Worm (Caenorhabditis elegans): Measurements from ENCODE around the gene F09E5.3.

DNA sequence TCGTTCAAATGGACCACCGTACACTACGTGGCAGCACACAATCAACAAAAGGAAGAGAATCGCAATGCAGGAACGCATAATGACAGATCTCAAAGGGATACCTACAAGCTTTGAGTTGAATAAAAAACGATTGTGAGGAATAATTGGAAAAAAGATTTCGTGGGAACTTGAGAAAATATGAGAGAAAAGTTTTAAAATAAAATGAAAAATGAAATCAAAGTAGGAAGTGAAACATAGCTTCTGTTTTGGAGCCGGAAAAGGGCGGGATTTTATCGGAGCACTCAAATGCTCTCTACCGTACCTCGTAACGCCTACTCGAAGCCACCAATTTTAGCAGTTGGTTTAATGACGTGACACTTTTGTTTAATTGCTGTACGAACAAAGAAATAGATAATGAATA, 29.0 kb upstream of the F09E5.3 start, which contains the start of gene F09E5.14:
- TF ChIP-seq F39B2.1 (GFP tag; IDR thresholded peaks at IDR 0.05) (no peak), nhr-90 (tag; optimal IDR thresholded peaks at IDR 0.05) (no peak)

All from whole organism, young adult.